Fruit fly (Drosophila melanogaster): ENCODE data around the gene snk.

DNA sequence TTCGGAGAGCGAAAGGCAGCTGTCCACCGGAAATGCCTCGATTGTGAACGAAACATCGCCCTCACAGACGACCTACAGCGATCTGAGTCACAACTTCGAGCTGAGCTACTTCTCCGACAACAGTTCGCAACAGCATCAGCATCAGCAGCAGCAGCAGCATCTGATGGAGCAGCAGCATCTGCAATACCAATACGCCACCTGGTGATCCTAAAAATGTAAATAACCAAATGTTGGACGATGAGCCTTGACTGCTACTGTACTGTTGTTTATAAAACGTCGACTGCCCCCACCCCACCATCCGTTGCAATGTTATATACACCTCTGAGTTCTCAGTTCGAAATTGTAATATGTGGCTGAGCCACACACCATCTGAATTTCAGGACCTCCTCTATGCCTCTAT lies 34.7 kb upstream of the snk start:
- TF ChIP-seq kay (GFP tag; ENCODE audit: borderline replicate concordance) (no peak), Crg-1 (GFP tag; optimal IDR thresholded peaks at IDR 0.05) (no peak), tj (GFP tag; optimal IDR thresholded peaks at IDR 0.05) (no peak), CG7045 (GFP tag; optimal IDR thresholded peaks at IDR 0.05) (no peak), toe (GFP tag; optimal IDR thresholded peaks at IDR 0.05) (no peak), CG14711 (tag; optimal IDR thresholded peaks at IDR 0.05) (no peak), cic (GFP tag; optimal IDR thresholded peaks at IDR 0.05) (no peak), CG11617 (GFP tag; optimal IDR thresholded peaks at IDR 0.05) (no peak), Clk (GFP tag; optimal IDR thresholded peaks at IDR 0.05) (no peak)

Measured in whole organism, adult.